Fruit fly (Drosophila melanogaster): ENCODE measurements around the gene poe.

DNA sequence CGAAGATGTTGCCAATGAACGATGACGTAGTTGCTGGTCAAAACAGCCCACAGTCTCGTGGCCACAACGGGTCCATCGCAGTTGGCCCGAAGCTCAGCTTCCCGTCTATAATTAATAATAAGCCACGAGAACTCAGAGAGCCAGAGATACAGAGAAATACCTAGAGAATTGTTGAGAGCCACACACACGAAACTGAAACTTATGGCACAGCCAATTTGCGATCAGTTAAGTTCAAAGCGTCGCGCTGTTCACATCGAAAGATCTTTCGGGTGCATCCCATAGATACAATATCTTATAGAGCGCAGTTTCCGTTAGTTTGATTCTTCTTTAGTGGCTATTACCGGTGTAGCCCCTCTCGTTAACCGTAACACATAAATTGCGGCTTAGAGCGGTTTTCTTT, 58.9 kb downstream of the poe start:
- TF ChIP-seq CG15336 (GFP tag; IDR thresholded peaks at IDR 0.05) (no peak), Eip75B (GFP tag; optimal IDR thresholded peaks at IDR 0.05) (no peak), pdm3 (GFP tag; optimal IDR thresholded peaks at IDR 0.05) (no peak), CG8119 (GFP tag; IDR thresholded peaks at IDR 0.05) (no peak), Sox102F (GFP tag; optimal IDR thresholded peaks at IDR 0.05) (no peak), OdsH (GFP tag; optimal IDR thresholded peaks at IDR 0.05) (no peak), cyc (GFP tag; optimal IDR thresholded peaks at IDR 0.05) (no peak), CG7368 (GFP tag; optimal IDR thresholded peaks at IDR 0.05) (no peak), Met (GFP tag; optimal IDR thresholded peaks at IDR 0.05) (no peak), vri (GFP tag; optimal IDR thresholded peaks at IDR 0.05) (no peak)

All from whole organism, prepupa.